Fruit fly (Drosophila melanogaster) whole organism, embryonic: Measurements from ENCODE around the gene CG46412.

Source experiments
- Abd-B ChIP-seq: fragments of 200-800 bp; sonication (Bioruptor generic); optimal IDR thresholded peaks from 2 replicates; lab custom pipeline; 2018; ENCODE audit warnings: missing biosample characterization, mild to moderate bottlenecking, missing genetic modification characterization, moderate library complexity
- Ada2b ChIP-seq: fragments of 200-800 bp; sonication (Bioruptor generic); IDR thresholded peaks from 2 replicates; pipeline ENCODE4 v1.3.6; 2022; ENCODE audit warnings: missing biosample characterization, missing genetic modification characterization
- CG10267 ChIP-seq: fragments of 200-800 bp; sonication (Bioruptor generic); optimal IDR thresholded peaks from 2 replicates; lab custom pipeline; 2018; ENCODE audit warnings: missing biosample characterization, mild to moderate bottlenecking, missing genetic modification characterization, moderate library complexity
- CG12942 ChIP-seq: fragments of 200-800 bp; sonication (Bioruptor generic); optimal IDR thresholded peaks from 3 replicates; lab custom pipeline; 2016; ENCODE audit warnings: missing biosample characterization, missing genetic modification characterization
- CG13123 ChIP-seq: fragments of 200-800 bp; sonication (Bioruptor generic); optimal IDR thresholded peaks from 2 replicates; lab custom pipeline; 2016; ENCODE audit warnings: missing biosample characterization, missing genetic modification characterization
- CG13424 ChIP-seq: fragments of 200-800 bp; sonication (Bioruptor generic); optimal IDR thresholded peaks from 2 replicates; lab custom pipeline; 2019; ENCODE audit warnings: missing biosample characterization, mild to moderate bottlenecking, missing genetic modification characterization, moderate library complexity
- CG14050 ChIP-seq: fragments of 200-800 bp; sonication (Bioruptor generic); IDR thresholded peaks from 3 replicates; pipeline ENCODE4 v1.3.6; 2022; ENCODE audit warnings: missing biosample characterization, missing genetic modification characterization
- CG15011 ChIP-seq: fragments of 200-800 bp; sonication (Bioruptor generic); optimal IDR thresholded peaks from 3 replicates; lab custom pipeline; 2018; ENCODE audit warnings: missing biosample characterization, mild to moderate bottlenecking, missing genetic modification characterization
- CG16813 ChIP-seq: fragments of 200-800 bp; sonication (Bioruptor generic); IDR thresholded peaks from 3 replicates; pipeline ENCODE4 v1.3.6; 2022; ENCODE audit warnings: missing biosample characterization, missing genetic modification characterization; ENCODE audit not compliant: partially characterized antibody
- CG2120 ChIP-seq: fragments of 200-800 bp; sonication (Bioruptor generic); optimal IDR thresholded peaks from 3 replicates; lab custom pipeline; 2016; ENCODE audit warnings: missing biosample characterization, missing genetic modification characterization
- CG30431 ChIP-seq: fragments of 200-800 bp; sonication (Bioruptor generic); optimal IDR thresholded peaks from 2 replicates; lab custom pipeline; 2017; ENCODE audit warnings: missing biosample characterization, missing genetic modification characterization
- CG34224 ChIP-seq: fragments of 200-800 bp; sonication (Bioruptor generic); IDR thresholded peaks from 3 replicates; pipeline ENCODE4 v1.3.6; 2022; ENCODE audit warnings: missing biosample characterization, missing genetic modification characterization; ENCODE audit not compliant: partially characterized antibody
- CG5245 ChIP-seq: fragments of 200-800 bp; sonication (Bioruptor generic); optimal IDR thresholded peaks from 3 replicates; lab custom pipeline; 2016; ENCODE audit warnings: missing biosample characterization, missing genetic modification characterization
- CG5953 ChIP-seq: fragments of 200-800 bp; sonication (Bioruptor generic); IDR thresholded peaks from 2 replicates; pipeline ENCODE4 v1.3.6; 2022; ENCODE audit warnings: missing biosample characterization, missing genetic modification characterization
- CG6175 ChIP-seq: fragments of 200-800 bp; sonication (Bioruptor generic); IDR thresholded peaks from 3 replicates; pipeline ENCODE4 v1.3.6; 2022; ENCODE audit warnings: missing biosample characterization, missing genetic modification characterization
- CG6654 ChIP-seq: fragments of 200-800 bp; sonication (Bioruptor generic); optimal IDR thresholded peaks from 2 replicates; lab custom pipeline; 2017; ENCODE audit warnings: missing biosample characterization, mild to moderate bottlenecking, missing genetic modification characterization
- CG7987 ChIP-seq: fragments of 200-800 bp; sonication (Bioruptor generic); optimal IDR thresholded peaks from 2 replicates; lab custom pipeline; 2018; ENCODE audit warnings: missing biosample characterization, mild to moderate bottlenecking, missing genetic modification characterization, moderate library complexity
- CG8089 ChIP-seq: fragments of 200-800 bp; sonication (Bioruptor generic); optimal IDR thresholded peaks from 3 replicates; lab custom pipeline; 2016; ENCODE audit warnings: missing biosample characterization, missing genetic modification characterization
- CG9932 ChIP-seq: fragments of 200-800 bp; sonication (Bioruptor generic); IDR thresholded peaks from 2 replicates; pipeline ENCODE4 v1.3.6; 2022; ENCODE audit warnings: missing biosample characterization, missing genetic modification characterization
- D ChIP-seq, 2 experiments: fragments of 200-800 bp in 1 of 2; fragments of >200 bp in 1 of 2; sonication (Bioruptor generic) in 1 of 2; optimal IDR thresholded peaks; 2 replicates in 1 of 2; 3 replicates in 1 of 2; lab custom pipeline; 2017; ENCODE audit warnings: mild to moderate bottlenecking in 1 of 2, missing biosample characterization in 1 of 2, missing genetic modification characterization in 1 of 2, missing genetic modification reagents in 1 of 2
- Dek ChIP-seq: fragments of 200-800 bp; sonication (Bioruptor generic); optimal IDR thresholded peaks from 3 replicates; lab custom pipeline; 2019; ENCODE audit warnings: missing biosample characterization, mild to moderate bottlenecking, missing genetic modification characterization, moderate library complexity
- Dip2 ChIP-seq: fragments of 200-800 bp; sonication (Bioruptor generic); IDR thresholded peaks from 2 replicates; pipeline ENCODE4 v1.3.6; 2022; ENCODE audit warnings: missing biosample characterization, missing genetic modification characterization
- Doc2 ChIP-seq: fragments of 200-800 bp; sonication (Bioruptor generic); IDR thresholded peaks from 2 replicates; pipeline ENCODE4 v1.3.6; 2022; ENCODE audit warnings: missing biosample characterization, missing genetic modification characterization
- Ets97D ChIP-seq: fragments of 200-800 bp; sonication (Bioruptor generic); optimal IDR thresholded peaks from 3 replicates; lab custom pipeline; 2016; ENCODE audit warnings: missing biosample characterization, missing genetic modification characterization
- Hr51 ChIP-seq, 2 experiments: fragments of 200-800 bp; sonication (Bioruptor generic); optimal IDR thresholded peaks; 2 replicates in 1 of 2; 3 replicates in 1 of 2; lab custom pipeline; 2016 to 2018; ENCODE audit warnings: missing biosample characterization in 2 of 2, missing genetic modification characterization in 2 of 2, mild to moderate bottlenecking in 1 of 2, moderate library complexity in 1 of 2
- NFAT ChIP-seq: fragments of 200-800 bp; sonication (Bioruptor generic); IDR thresholded peaks from 2 replicates; pipeline ENCODE4 v1.3.6; 2022; ENCODE audit warnings: missing biosample characterization, missing genetic modification characterization
- NK7.1 ChIP-seq: fragments of 200-800 bp; sonication (Bioruptor generic); optimal IDR thresholded peaks from 3 replicates; lab custom pipeline; 2016; ENCODE audit warnings: missing biosample characterization, missing genetic modification characterization
- Sox100B ChIP-seq: fragments of 200-800 bp; sonication (Bioruptor generic); optimal IDR thresholded peaks from 3 replicates; lab custom pipeline; 2018; ENCODE audit warnings: missing biosample characterization, mild to moderate bottlenecking, missing genetic modification characterization
- aop ChIP-seq: fragments of 200-800 bp; sonication (Bioruptor generic); IDR thresholded peaks from 2 replicates; pipeline ENCODE4 v1.3.6; 2022; ENCODE audit warnings: missing biosample characterization, missing genetic modification characterization
- az2 ChIP-seq: fragments of 200-800 bp; sonication (Bioruptor generic); optimal IDR thresholded peaks from 3 replicates; lab custom pipeline; 2016; ENCODE audit warnings: missing biosample characterization, missing genetic modification characterization
- bowl ChIP-seq: fragments of 200-800 bp; sonication (Bioruptor generic); IDR thresholded peaks from 2 replicates; pipeline ENCODE4 v1.3.6; 2022; ENCODE audit warnings: missing biosample characterization, missing genetic modification characterization
- eve ChIP-seq, 2 experiments: fragments of >200 bp; optimal IDR thresholded peaks; 2 replicates each; lab custom pipeline; 2017; ENCODE audit warnings: missing biosample characterization in 2 of 2, missing genetic modification characterization in 2 of 2
- fd96Cb ChIP-seq: fragments of 200-800 bp; sonication (Bioruptor generic); optimal IDR thresholded peaks from 2 replicates; lab custom pipeline; 2018; ENCODE audit warnings: missing biosample characterization, mild to moderate bottlenecking, missing genetic modification characterization, moderate library complexity
- ftz-f1 ChIP-seq: fragments of 200-800 bp; sonication (Bioruptor generic); optimal IDR thresholded peaks from 2 replicates; lab custom pipeline; 2016; ENCODE audit warnings: missing biosample characterization, missing genetic modification characterization
- gcm ChIP-seq: fragments of 200-800 bp; sonication (Bioruptor generic); optimal IDR thresholded peaks from 2 replicates; lab custom pipeline; 2019; ENCODE audit warnings: missing biosample characterization, mild to moderate bottlenecking, missing genetic modification characterization, moderate library complexity
- gem ChIP-seq: fragments of 200-800 bp; sonication (Bioruptor generic); optimal IDR thresholded peaks from 2 replicates; lab custom pipeline; 2019; ENCODE audit warnings: missing biosample characterization, mild to moderate bottlenecking, missing genetic modification characterization, moderate library complexity
- gro ChIP-seq: fragments of 200-800 bp; sonication (Bioruptor generic); optimal IDR thresholded peaks from 2 replicates; lab custom pipeline; 2016; ENCODE audit warnings: missing biosample characterization, missing genetic modification characterization
- jing ChIP-seq: fragments of 200-800 bp; sonication (Bioruptor generic); optimal IDR thresholded peaks from 2 replicates; lab custom pipeline; 2018; ENCODE audit warnings: missing biosample characterization, mild to moderate bottlenecking, missing genetic modification characterization
- knrl ChIP-seq: fragments of 200-800 bp; sonication (Bioruptor generic); IDR thresholded peaks from 3 replicates; pipeline ENCODE4 v1.3.6; 2022; ENCODE audit warnings: missing biosample characterization, missing genetic modification characterization; ENCODE audit not compliant: partially characterized antibody
- lmd ChIP-seq: fragments of 200-800 bp; sonication (Bioruptor generic); IDR thresholded peaks from 2 replicates; pipeline ENCODE4 v1.3.6; 2022; ENCODE audit warnings: missing biosample characterization, missing genetic modification characterization
- maf-S ChIP-seq: fragments of 200-800 bp; sonication (Bioruptor generic); optimal IDR thresholded peaks from 2 replicates; lab custom pipeline; 2016; ENCODE audit warnings: missing biosample characterization, missing genetic modification characterization
- nom ChIP-seq: fragments of 200-800 bp; sonication (Bioruptor generic); optimal IDR thresholded peaks from 2 replicates; lab custom pipeline; 2017; ENCODE audit warnings: missing biosample characterization, missing genetic modification characterization, mild to moderate bottlenecking, moderate library complexity, missing genetic modification reagents
- ro ChIP-seq: fragments of 200-800 bp; sonication (Bioruptor generic); IDR thresholded peaks from 2 replicates; pipeline ENCODE4 v1.3.6; 2022; ENCODE audit warnings: missing biosample characterization, missing genetic modification characterization
- slbo ChIP-seq: fragments of 200-800 bp; sonication (Bioruptor generic); IDR thresholded peaks from 2 replicates; pipeline ENCODE4 v1.3.6; 2022; ENCODE audit warnings: missing biosample characterization, missing genetic modification characterization
- stwl ChIP-seq: fragments of 200-800 bp; sonication (Bioruptor generic); optimal IDR thresholded peaks from 3 replicates; lab custom pipeline; 2018; ENCODE audit warnings: missing biosample characterization, mild to moderate bottlenecking, missing genetic modification characterization, moderate library complexity
- trem ChIP-seq: fragments of 200-800 bp; optimal IDR thresholded peaks from 3 replicates; lab custom pipeline; 2019; ENCODE audit warnings: missing biosample characterization, mild to moderate bottlenecking, missing genetic modification characterization, moderate library complexity
- trh ChIP-seq: fragments of 200-800 bp; sonication (Bioruptor generic); optimal IDR thresholded peaks from 2 replicates; lab custom pipeline; 2016; ENCODE audit warnings: missing biosample characterization, missing genetic modification characterization
- wdn ChIP-seq: fragments of 200-800 bp; sonication (Bioruptor generic); IDR thresholded peaks from 2 replicates; pipeline ENCODE4 v1.3.6; 2022; ENCODE audit warnings: missing biosample characterization, missing genetic modification characterization

Gene CG46412

DNA sequence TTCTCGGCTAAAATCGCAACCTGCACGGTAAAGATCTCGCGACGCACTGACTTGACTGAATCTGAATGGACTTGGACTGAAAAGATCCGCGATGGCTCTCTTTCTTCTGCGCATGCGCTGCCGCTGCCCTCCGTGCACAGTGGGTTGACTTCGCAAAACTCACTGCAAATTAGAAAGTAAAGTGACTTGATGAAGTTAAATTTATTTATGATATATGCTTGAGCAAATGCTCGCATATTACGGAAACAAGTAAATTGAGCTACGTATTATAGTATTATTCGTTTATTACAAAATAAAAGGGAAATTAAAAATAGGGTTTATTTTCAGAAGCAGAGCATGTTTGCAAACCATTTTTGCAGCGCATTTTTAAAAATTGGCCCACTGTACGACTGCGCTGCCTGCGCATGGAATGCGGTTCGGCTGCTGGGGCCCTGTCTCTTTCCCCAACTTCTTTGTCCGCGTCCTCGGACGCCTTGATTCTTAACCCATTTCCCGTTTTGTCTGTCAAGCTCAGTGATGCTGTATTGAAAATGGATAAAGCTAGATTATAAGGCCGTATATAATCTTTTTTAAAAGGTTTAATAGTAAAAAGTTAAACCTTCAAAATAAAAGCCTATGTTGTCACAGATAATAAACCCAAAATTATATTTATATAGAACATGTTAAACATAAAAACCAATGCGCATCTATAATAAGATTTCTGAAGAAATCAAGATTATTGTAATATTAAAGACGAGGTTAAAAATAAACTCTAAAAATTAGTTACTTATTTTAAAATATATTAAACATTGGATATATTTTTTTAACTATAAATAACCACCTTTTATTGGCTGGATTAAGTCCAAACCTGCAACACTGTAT lies 24.1 kb upstream of the CG46412 start, which contains the start of gene rt (continued):
- TF ChIP-seq Ets97D (GFP tag; lab: Kevin White, UChicago) (no peak), eve (GFP tag; optimal IDR thresholded peaks at IDR 0.05; lab: Kevin White, UChicago) (no peak), CG14050 (GFP tag; lab: Robert Waterston, UW) (no peak), aop (GFP tag; lab: Robert Waterston, UW) (peak; percentile 37; the same call in 1 of the 2 replicates), Sox100B (GFP tag; lab: Kevin White, UChicago) (peak; percentile 69), CG12942 (GFP tag; lab: Kevin White, UChicago) (no peak), trem (tag; lab: Kevin White, UChicago) (peak; percentile 61), Doc2 (GFP tag; lab: Robert Waterston, UW) (no peak), ro (GFP tag; lab: Robert Waterston, UW) (no peak), NK7.1 (no peak), Ada2b (GFP tag; lab: Robert Waterston, UW) (0 out of 2 replicates have a peak, but pooled peaks have one; percentile 32), CG15011 (GFP tag; lab: Kevin White, UChicago) (peak; percentile 27), CG6175 (GFP tag; lab: Robert Waterston, UW) (no peak), CG7987 (GFP tag; lab: Kevin White, UChicago) (no peak), fd96Cb (tag; lab: Kevin White, UChicago) (peak; percentile 60), CG10267 (peak; percentile 62), maf-S (no peak), CG2120 (GFP tag; lab: Kevin White, UChicago) (no peak), lmd (GFP tag; lab: Robert Waterston, UW) (no peak; the same call in 1 of the 2 replicates), CG34224 (GFP tag; lab: Robert Waterston, UW) (no peak), CG9932 (GFP tag; lab: Robert Waterston, UW) (no peak), slbo (GFP tag; lab: Robert Waterston, UW) (no peak), trh (no peak), wdn (GFP tag; lab: Robert Waterston, UW) (no peak), Dip2 (GFP tag; lab: Robert Waterston, UW) (no peak), ftz-f1 (no peak), Abd-B (GFP tag; lab: Kevin White, UChicago) (no peak), knrl (GFP tag; lab: Robert Waterston, UW) (0 out of 3 replicates have a peak, but pooled peaks have one; percentile 19), jing (GFP tag; lab: Kevin White, UChicago) (peak; percentile 5), Hr51 (GFP tag; optimal IDR thresholded peaks at IDR 0.05; lab: Kevin White, UChicago) (peak in 1 of 2 experiments; percentile 58), CG30431 (GFP tag; lab: Kevin White, UChicago) (peak; percentile 31), CG13424 (tag; lab: Kevin White, UChicago) (peak; percentile 70), CG13123 (GFP tag; lab: Kevin White, UChicago) (no peak), Dek (no peak), NFAT (GFP tag; lab: Robert Waterston, UW) (no peak), gro (no peak), D (optimal IDR thresholded peaks at IDR 0.05; lab: Kevin White, UChicago) (no peak), D (GFP tag; optimal IDR thresholded peaks at IDR 0.05; lab: Kevin White, UChicago) (peak; percentile 57), stwl (peak; percentile 31), CG6654 (no peak), CG16813 (GFP tag; lab: Robert Waterston, UW) (no peak), bowl (GFP tag; lab: Robert Waterston, UW) (no peak), gcm (GFP tag; lab: Kevin White, UChicago) (peak; percentile 68), nom (GFP tag; lab: Kevin White, UChicago) (no peak), gem (tag; lab: Kevin White, UChicago) (peak; percentile 79), az2 (GFP tag; lab: Kevin White, UChicago) (peak; percentile 35), CG5245 (no peak), CG5953 (peak; percentile 37; the same call in 1 of the 2 replicates), CG8089 (GFP tag; lab: Kevin White, UChicago) (no peak)
